Worm (Caenorhabditis elegans) whole organism, late embryonic: ENCODE measurements around the gene C54F6.17.

Source experiments
- ceh-24 ChIP-seq: sonication (generic microtip); optimal IDR thresholded peaks from 2 replicates; lab custom pipeline; 2016; ENCODE audit warnings: mild to moderate bottlenecking, missing genetic modification characterization, missing compliant biosample characterization
- gmeb-2 ChIP-seq: sonication (generic microtip); optimal IDR thresholded peaks from 2 replicates; lab custom pipeline; 2016; ENCODE audit warnings: missing genetic modification characterization, inconsistent platforms, missing compliant biosample characterization
- nfya-1 ChIP-seq: sonication (generic microtip); optimal IDR thresholded peaks from 2 replicates; lab custom pipeline; 2017; ENCODE audit warnings: missing genetic modification characterization, mild to moderate bottlenecking, missing compliant biosample characterization, antibody characterized with exemption, moderate library complexity
- nhr-11 ChIP-seq: fragments of 150-350 bp; optimal IDR thresholded peaks from 2 replicates; lab custom pipeline; 2014; ENCODE audit warnings: missing biosample characterization, missing genetic modification characterization
- unc-3 ChIP-seq, 2 experiments: fragments of 200-800 bp in 1 of 2; sonication (Bioruptor generic) in 1 of 2; sonication (generic microtip) in 1 of 2; conservative IDR thresholded peaks in 1 of 2; optimal IDR thresholded peaks in 1 of 2; 2 replicates each; pipeline versions ENCODE4 v1.3.6 to Lab custom; 2016 to 2022; ENCODE audit warnings: missing compliant biosample characterization in 2 of 2, missing genetic modification characterization in 2 of 2, missing genetic modification reagents in 1 of 2

- no peak for TF ChIP-seq unc-3 (GFP tag; conservative IDR thresholded peaks at IDR 0.05; lab: Robert Waterston, UW)
- no peak for TF ChIP-seq unc-3 (tag; optimal IDR thresholded peaks at IDR 0.05; lab: Kevin White, UChicago)
- no peak for TF ChIP-seq nhr-11 (tag; lab: Kevin White, UChicago)
- no peak for TF ChIP-seq ceh-24 (tag; lab: Kevin White, UChicago)
- TF ChIP-seq gmeb-2 (tag; lab: Kevin White, UChicago), result no peak
- no peak for TF ChIP-seq nfya-1 (tag; lab: Kevin White, UChicago)
Observed at ce11 chrV:7522279-7522678, 5.0 kb upstream of the C54F6.17 start, which contains the start of gene C54F6.15.
